Worm (Caenorhabditis elegans) whole organism, L4/young adult: ENCODE measurements around the gene sup-18.

ENCODE experiments used
- W03F9.2 ChIP-seq: fragments of 150-350 bp; optimal IDR thresholded peaks from 2 replicates; lab custom pipeline; 2014; ENCODE audit warnings: missing biosample characterization, missing genetic modification characterization
- him-1 ChIP-seq: sonication (generic microtip); optimal IDR thresholded peaks from 2 replicates; lab custom pipeline; 2016; ENCODE audit warnings: missing genotype, missing genetic modification reagents, missing genetic modification characterization, missing compliant biosample characterization

ce11 chrIII:7865238-7865761 is 13.4 kb downstream of the sup-18 start, which contains the start of gene slc-17.3:
- TF ChIP-seq W03F9.2 (tag; lab: Kevin White, UChicago) (no peak), him-1 (tag; lab: Kevin White, UChicago) (no peak)
